Worm (Caenorhabditis elegans): ENCODE data around the gene C15H7.3.

C15H7.3 gene

DNA sequence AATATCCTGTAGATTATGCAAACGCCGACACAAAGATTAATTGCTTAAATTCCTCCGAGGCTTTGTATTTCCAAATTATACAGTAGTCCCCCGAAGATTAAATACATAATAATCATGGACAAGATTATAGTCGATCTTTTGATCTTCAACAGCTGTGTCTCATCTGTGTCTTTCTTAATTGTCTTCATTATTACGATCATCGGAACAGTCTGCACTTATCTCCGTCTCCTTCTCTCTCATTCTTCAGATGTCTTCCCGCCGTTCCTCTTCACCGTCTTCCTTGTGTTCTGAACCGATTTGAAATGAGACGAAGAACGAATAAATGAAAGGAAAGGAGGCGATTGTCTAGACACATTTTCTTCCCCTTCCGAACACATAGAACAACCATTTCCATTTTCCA is 9.3 kb upstream of the C15H7.3 start:
- peak; percentile 18 for TF ChIP-seq ces-1 (GFP tag; optimal IDR thresholded peaks at IDR 0.05)
- peak; percentile 40 for TF ChIP-seq hlh-1 (tag; optimal IDR thresholded peaks at IDR 0.05)
- peak; percentile 54 for TF ChIP-seq elt-1 (tag; optimal IDR thresholded peaks at IDR 0.05; ENCODE audit: borderline replicate concordance, insufficient read depth)
- TF ChIP-seq lin-13 (tag; optimal IDR thresholded peaks at IDR 0.05): no peak
- no peak for TF ChIP-seq mab-5 (tag; optimal IDR thresholded peaks at IDR 0.05)
- no peak for TF ChIP-seq sem-2 (GFP tag; optimal IDR thresholded peaks at IDR 0.05)
- TF ChIP-seq cnd-1 (tag; optimal IDR thresholded peaks at IDR 0.05): peak; percentile 8
- TF ChIP-seq lin-32 (GFP tag; optimal IDR thresholded peaks at IDR 0.05): peak; percentile 58
- TF ChIP-seq ceh-43 (GFP tag; optimal IDR thresholded peaks at IDR 0.05): peak; percentile 26

ce11 chrIII:9658569-9658968 is 6.8 kb upstream of the C15H7.3 start:
- no peak for TF ChIP-seq mls-2 (tag; optimal IDR thresholded peaks at IDR 0.05)
- TF ChIP-seq lin-32 (GFP tag; optimal IDR thresholded peaks at IDR 0.05): no peak
- TF ChIP-seq ceh-43 (GFP tag; optimal IDR thresholded peaks at IDR 0.05): no peak
- no peak for TF ChIP-seq cnd-1 (tag; optimal IDR thresholded peaks at IDR 0.05)
- no peak for TF ChIP-seq ceh-39 (tag; optimal IDR thresholded peaks at IDR 0.05)
- no peak for TF ChIP-seq unc-120 (tag; optimal IDR thresholded peaks at IDR 0.05; ENCODE audit: poor library complexity, severe bottlenecking)
- no peak for TF ChIP-seq blmp-1 (tag; optimal IDR thresholded peaks at IDR 0.05)
- TF ChIP-seq sptf-1 (tag; optimal IDR thresholded peaks at IDR 0.05): no peak
- no peak for TF ChIP-seq ham-2 (GFP tag; optimal IDR thresholded peaks at IDR 0.05)
- TF ChIP-seq snpc-4 (tag; optimal IDR thresholded peaks at IDR 0.05): no peak
- no peak for TF ChIP-seq tbx-8 (GFP tag; optimal IDR thresholded peaks at IDR 0.05)
- no peak for TF ChIP-seq unc-62 (GFP tag; optimal IDR thresholded peaks at IDR 0.05)
- no peak for TF ChIP-seq flh-1 (GFP tag; optimal IDR thresholded peaks at IDR 0.05)
- no peak for TF ChIP-seq sem-2 (GFP tag; optimal IDR thresholded peaks at IDR 0.05)

- no peak for TF ChIP-seq nhr-76 (tag; optimal IDR thresholded peaks at IDR 0.05)
- TF ChIP-seq bed-3 (GFP tag; optimal IDR thresholded peaks at IDR 0.05): no peak
- no peak for TF ChIP-seq flh-1 (GFP tag; optimal IDR thresholded peaks at IDR 0.05)
- TF ChIP-seq unc-39 (tag; optimal IDR thresholded peaks at IDR 0.05): no peak
- no peak for TF ChIP-seq sem-2 (GFP tag; optimal IDR thresholded peaks at IDR 0.05)
- TF ChIP-seq tbx-8 (GFP tag; optimal IDR thresholded peaks at IDR 0.05): no peak
- no peak for TF ChIP-seq pha-4 (tag; optimal IDR thresholded peaks at IDR 0.05)
- no peak for TF ChIP-seq lin-32 (GFP tag; optimal IDR thresholded peaks at IDR 0.05)
- no peak for TF ChIP-seq ham-2 (GFP tag; optimal IDR thresholded peaks at IDR 0.05)
- TF ChIP-seq unc-120 (tag; optimal IDR thresholded peaks at IDR 0.05; ENCODE audit: poor library complexity, severe bottlenecking): no peak
- no peak for TF ChIP-seq nhr-28 (tag; optimal IDR thresholded peaks at IDR 0.05)
- TF ChIP-seq mep-1 (tag; optimal IDR thresholded peaks at IDR 0.05): no peak
Measured at ce11 chrIII:9655802-9656201, 4.0 kb upstream of the C15H7.3 start, which contains the start of gene C15H7.4. Gene C15H7.4 (minus strand): TSS chrIII:9655902.

ce11 chrIII:9646440-9647021 is 5.2 kb downstream of the C15H7.3 start:
- TF ChIP-seq sem-2 (GFP tag; optimal IDR thresholded peaks at IDR 0.05) (no peak), M03D4.4 (tag; optimal IDR thresholded peaks at IDR 0.05) (no peak), nhr-28 (tag; optimal IDR thresholded peaks at IDR 0.05) (no peak), elt-1 (tag; optimal IDR thresholded peaks at IDR 0.05; ENCODE audit: borderline replicate concordance, insufficient read depth) (no peak), ceh-83 (GFP tag; optimal IDR thresholded peaks at IDR 0.05) (no peak), pha-4 (tag; optimal IDR thresholded peaks at IDR 0.05) (no peak), lsy-2 (tag; optimal IDR thresholded peaks at IDR 0.05) (peak; percentile 37), sptf-1 (tag; optimal IDR thresholded peaks at IDR 0.05) (no peak), zip-8 (tag; optimal IDR thresholded peaks at IDR 0.05) (no peak), mep-1 (tag; optimal IDR thresholded peaks at IDR 0.05) (peak; percentile 3), drap-1 (GFP tag; optimal IDR thresholded peaks at IDR 0.05) (no peak), unc-39 (tag; optimal IDR thresholded peaks at IDR 0.05) (no peak), ztf-11 (tag; optimal IDR thresholded peaks at IDR 0.05) (no peak), blmp-1 (tag; optimal IDR thresholded peaks at IDR 0.05) (peak; percentile 94), mab-5 (tag; optimal IDR thresholded peaks at IDR 0.05) (no peak), ham-2 (GFP tag; optimal IDR thresholded peaks at IDR 0.05) (peak; percentile 60)

ce11 chrIII:9645099-9645498 is 6.7 kb downstream of the C15H7.3 start:
- no peak for TF ChIP-seq M03D4.4 (tag; optimal IDR thresholded peaks at IDR 0.05)
- TF ChIP-seq lin-32 (GFP tag; optimal IDR thresholded peaks at IDR 0.05): no peak
- TF ChIP-seq mab-5 (tag; optimal IDR thresholded peaks at IDR 0.05): no peak
- no peak for TF ChIP-seq lin-13 (tag; optimal IDR thresholded peaks at IDR 0.05)
- TF ChIP-seq nhr-237 (tag; optimal IDR thresholded peaks at IDR 0.05): no peak
- TF ChIP-seq blmp-1 (tag; optimal IDR thresholded peaks at IDR 0.05): no peak
- no peak for TF ChIP-seq cnd-1 (tag; optimal IDR thresholded peaks at IDR 0.05)
- TF ChIP-seq nhr-2 (tag; optimal IDR thresholded peaks at IDR 0.05): no peak
- no peak for TF ChIP-seq nhr-28 (tag; optimal IDR thresholded peaks at IDR 0.05)
